Worm (Caenorhabditis elegans) whole organism, L4 larva: ENCODE measurements around the gene F54E2.9.

ENCODE experiments used
- T26A8.4 ChIP-seq: fragments of 200-800 bp; sonication (Bioruptor generic); IDR thresholded peaks from 2 replicates; pipeline ENCODE4 v1.3.6; 2022; ENCODE audit warnings: missing genetic modification characterization, missing compliant biosample characterization
- aly-2 ChIP-seq: sonication (generic microtip); optimal IDR thresholded peaks from 2 replicates; lab custom pipeline; 2018; ENCODE audit warnings: missing biosample characterization, missing genetic modification characterization
- lin-15B ChIP-seq: fragments of 150-350 bp; sonication (generic microtip); optimal IDR thresholded peaks from 3 replicates; lab custom pipeline; 2014; ENCODE audit warnings: missing biosample characterization, missing genetic modification characterization
- nhr-77 ChIP-seq: fragments of 150-350 bp; optimal IDR thresholded peaks from 2 replicates; lab custom pipeline; 2014; ENCODE audit warnings: missing biosample characterization, missing genetic modification characterization
- snpc-4 ChIP-seq: fragments of 150-350 bp; optimal IDR thresholded peaks from 2 replicates; lab custom pipeline; 2014; ENCODE audit warnings: missing biosample characterization, missing genetic modification characterization

- TF ChIP-seq nhr-77 (tag; lab: Kevin White, UChicago): no peak
- TF ChIP-seq T26A8.4 (GFP tag; lab: Robert Waterston, UW): no peak
- no peak for TF ChIP-seq snpc-4 (tag; lab: Kevin White, UChicago)
- no peak for TF ChIP-seq aly-2 (tag; lab: Kevin White, UChicago)
- no peak for TF ChIP-seq lin-15B (tag; lab: Kevin White, UChicago)
These were observed 3.6 kb downstream of the F54E2.9 start, which contains the start of gene F54E2.1 for ce11 chrV:2810164-2810563.
